Worm (Caenorhabditis elegans): ENCODE data around the gene srg-56.

- TF ChIP-seq him-1 (tag; optimal IDR thresholded peaks at IDR 0.05) = no peak
- no peak for TF ChIP-seq W03F9.2 (tag; optimal IDR thresholded peaks at IDR 0.05)
Observed at ce11 chrV:2750006-2750405, 11.9 kb upstream of the srg-56 start, which contains the start of gene srx-24.
